Worm (Caenorhabditis elegans): ENCODE data around the gene usp-33.
A peak's percentile ranks its signal among the peaks of the same experiment; 100 is the strongest.

Gene usp-33

ce11 chrX:15564338-15564737 lies 26.8 kb upstream of the usp-33 start (continued):
- TF ChIP-seq sem-4 (tag; optimal IDR thresholded peaks at IDR 0.05) (no peak), nhr-12 (tag; optimal IDR thresholded peaks at IDR 0.05) (no peak), C34F6.9 (tag; optimal IDR thresholded peaks at IDR 0.05) (peak; percentile 47), nhr-23 (tag; optimal IDR thresholded peaks at IDR 0.05) (no peak), nhr-77 (tag; optimal IDR thresholded peaks at IDR 0.05) (no peak), gmeb-1 (tag; optimal IDR thresholded peaks at IDR 0.05) (no peak), lin-39 (tag; optimal IDR thresholded peaks at IDR 0.05) (peak; percentile 40), lin-13 (GFP tag; optimal IDR thresholded peaks at IDR 0.05) (no peak), nhr-129 (tag; optimal IDR thresholded peaks at IDR 0.05) (peak; percentile 46), elt-3 (tag; optimal IDR thresholded peaks at IDR 0.05) (no peak)

- TF ChIP-seq lin-11 (tag; optimal IDR thresholded peaks at IDR 0.05) (peak; percentile 36), ztf-4 (tag; optimal IDR thresholded peaks at IDR 0.05) (no peak), nhr-10 (tag; optimal IDR thresholded peaks at IDR 0.05) (no peak), nhr-25 (tag; optimal IDR thresholded peaks at IDR 0.05) (no peak), nhr-23 (tag; optimal IDR thresholded peaks at IDR 0.05) (no peak), ztf-1 (GFP tag; conservative IDR thresholded peaks at IDR 0.05) (no peak), ceh-82 (tag; optimal IDR thresholded peaks at IDR 0.05) (no peak), zag-1 (tag; optimal IDR thresholded peaks at IDR 0.05) (peak; percentile 46), snpc-4 (tag; optimal IDR thresholded peaks at IDR 0.05) (peak; percentile 48), nhr-11 (tag; optimal IDR thresholded peaks at IDR 0.05) (no peak), nhr-6 (tag; optimal IDR thresholded peaks at IDR 0.05) (no peak), mdl-1 (tag; optimal IDR thresholded peaks at IDR 0.05) (peak; percentile 36 to 45), nhr-12 (tag; optimal IDR thresholded peaks at IDR 0.05) (no peak), nhr-237 (tag; optimal IDR thresholded peaks at IDR 0.05) (no peak), egl-27 (tag; optimal IDR thresholded peaks at IDR 0.05) (no peak), nhr-129 (tag; optimal IDR thresholded peaks at IDR 0.05) (peak; percentile 35), F13H6.1 (tag; optimal IDR thresholded peaks at IDR 0.05) (peak; percentile 27), aly-2 (tag; optimal IDR thresholded peaks at IDR 0.05) (no peak), nhr-77 (tag; optimal IDR thresholded peaks at IDR 0.05) (no peak), nhr-21 (tag; optimal IDR thresholded peaks at IDR 0.05) (no peak), lin-13 (GFP tag; optimal IDR thresholded peaks at IDR 0.05) (no peak), unc-62 (GFP tag; optimal IDR thresholded peaks at IDR 0.05) (no peak), gmeb-1 (tag; optimal IDR thresholded peaks at IDR 0.05) (no peak), C34F6.9 (tag; optimal IDR thresholded peaks at IDR 0.05) (peak; percentile 43), Y55F3AM.14 (GFP tag; optimal IDR thresholded peaks at IDR 0.05) (peak; percentile 90), ZK546.5 (tag; optimal IDR thresholded peaks at IDR 0.05) (no peak), sma-9 (GFP tag; optimal IDR thresholded peaks at IDR 0.05) (peak; percentile 48), sma-9 (tag; optimal IDR thresholded peaks at IDR 0.05) (no peak), ztf-11 (tag; optimal IDR thresholded peaks at IDR 0.05) (no peak), ama-1 (optimal IDR thresholded peaks at IDR 0.05) (no peak), sem-4 (tag; optimal IDR thresholded peaks at IDR 0.05) (no peak), blmp-1 (tag; optimal IDR thresholded peaks at IDR 0.05; ENCODE audit: insufficient read depth) (no peak), fos-1 (tag; optimal IDR thresholded peaks at IDR 0.05) (no peak), lsy-2 (tag; optimal IDR thresholded peaks at IDR 0.05) (peak in 1 of 2 experiments; percentile 13), dmd-4 (tag; optimal IDR thresholded peaks at IDR 0.05) (no peak), ceh-16 (tag; optimal IDR thresholded peaks at IDR 0.05) (no peak), peb-1 (tag; optimal IDR thresholded peaks at IDR 0.05) (no peak), skn-1 (tag; optimal IDR thresholded peaks at IDR 0.05) (no peak), unc-39 (tag; optimal IDR thresholded peaks at IDR 0.05) (no peak), sma-3 (GFP tag; optimal IDR thresholded peaks at IDR 0.05) (no peak), lin-39 (tag; optimal IDR thresholded peaks at IDR 0.05) (no peak), R02D3.7 (tag; optimal IDR thresholded peaks at IDR 0.05) (no peak), crh-2 (tag; optimal IDR thresholded peaks at IDR 0.05) (peak; percentile 10), alr-1 (tag; optimal IDR thresholded peaks at IDR 0.05) (no peak), mbf-1 (tag; optimal IDR thresholded peaks at IDR 0.05) (no peak), unc-55 (GFP tag; optimal IDR thresholded peaks at IDR 0.05) (peak; percentile 67), elt-1 (tag; optimal IDR thresholded peaks at IDR 0.05) (no peak), elt-3 (tag; optimal IDR thresholded peaks at IDR 0.05) (no peak), mab-5 (tag; optimal IDR thresholded peaks at IDR 0.05) (no peak)
These were observed 24.5 kb upstream of the usp-33 start for ce11 chrX:15566640-15567039.
